Fruit fly (Drosophila melanogaster) whole organism, embryonic: Measurements from ENCODE around the gene CG42525.

ENCODE experiments used
- Abd-B ChIP-seq: fragments of 200-800 bp; sonication (Bioruptor generic); optimal IDR thresholded peaks from 2 replicates; lab custom pipeline; 2018; ENCODE audit warnings: missing biosample characterization, mild to moderate bottlenecking, missing genetic modification characterization, moderate library complexity
- B-H1 ChIP-seq: fragments of 200-800 bp; sonication (Bioruptor generic); IDR thresholded peaks from 3 replicates; pipeline ENCODE4 v1.3.6; 2022; ENCODE audit warnings: missing biosample characterization, missing genetic modification characterization
- BtbVII ChIP-seq: fragments of 200-800 bp; sonication (Bioruptor generic); optimal IDR thresholded peaks from 3 replicates; lab custom pipeline; 2017; ENCODE audit warnings: missing biosample characterization, mild to moderate bottlenecking, missing genetic modification characterization
- CG10366 ChIP-seq: fragments of 200-800 bp; sonication (Bioruptor generic); IDR thresholded peaks from 2 replicates; pipeline ENCODE4 v1.3.6; 2022; ENCODE audit warnings: missing biosample characterization, missing genetic modification characterization
- CG10543 ChIP-seq: fragments of 200-800 bp; sonication (Bioruptor generic); optimal IDR thresholded peaks from 3 replicates; lab custom pipeline; 2017; ENCODE audit warnings: missing biosample characterization, mild to moderate bottlenecking, missing genetic modification characterization, moderate library complexity
- CG10565 ChIP-seq: fragments of 200-800 bp; sonication (Bioruptor generic); optimal IDR thresholded peaks from 3 replicates; lab custom pipeline; 2016; ENCODE audit warnings: missing biosample characterization, mild to moderate bottlenecking, missing genetic modification characterization
- CG11093 ChIP-seq: fragments of 200-800 bp; sonication (Bioruptor generic); IDR thresholded peaks from 3 replicates; pipeline ENCODE4 v1.3.6; 2022; ENCODE audit warnings: missing biosample characterization, missing genetic modification characterization
- CG11247 ChIP-seq: fragments of 200-800 bp; sonication (Bioruptor generic); IDR thresholded peaks from 2 replicates; pipeline ENCODE4 v1.3.6; 2022; ENCODE audit warnings: missing biosample characterization, missing genetic modification characterization
- CG12659 ChIP-seq: fragments of 200-800 bp; sonication (Bioruptor generic); optimal IDR thresholded peaks from 3 replicates; lab custom pipeline; 2017; ENCODE audit warnings: mild to moderate bottlenecking, missing biosample characterization, missing genetic modification reagents, missing genetic modification characterization
- CG12744 ChIP-seq: fragments of 200-800 bp; sonication (Bioruptor generic); optimal IDR thresholded peaks from 2 replicates; lab custom pipeline; 2016; ENCODE audit warnings: missing biosample characterization, missing genetic modification characterization
- CG13287 ChIP-seq: fragments of 200-800 bp; sonication (Bioruptor generic); IDR thresholded peaks from 2 replicates; pipeline ENCODE4 v1.3.6; 2022; ENCODE audit warnings: missing biosample characterization, missing genetic modification characterization; ENCODE audit not compliant: partially characterized antibody
- CG15073 ChIP-seq: fragments of 200-800 bp; sonication (Bioruptor generic); optimal IDR thresholded peaks from 2 replicates; lab custom pipeline; 2016; ENCODE audit warnings: missing biosample characterization, missing genetic modification characterization
- CG1529 ChIP-seq: fragments of 200-800 bp; sonication (Bioruptor generic); optimal IDR thresholded peaks from 3 replicates; lab custom pipeline; 2018; ENCODE audit warnings: missing biosample characterization, missing genetic modification characterization
- CG15601 ChIP-seq: fragments of 200-800 bp; sonication (Bioruptor generic); optimal IDR thresholded peaks from 3 replicates; lab custom pipeline; 2019; ENCODE audit warnings: missing biosample characterization, mild to moderate bottlenecking, missing genetic modification characterization, moderate library complexity
- CG16863 ChIP-seq: fragments of 200-800 bp; sonication (Bioruptor generic); optimal IDR thresholded peaks from 3 replicates; lab custom pipeline; 2016; ENCODE audit warnings: missing biosample characterization, missing genetic modification characterization
- CG4730 ChIP-seq: fragments of 200-800 bp; sonication (Bioruptor generic); IDR thresholded peaks from 2 replicates; pipeline ENCODE4 v1.3.6; 2022; ENCODE audit warnings: missing biosample characterization, missing genetic modification characterization
- CG4820 ChIP-seq: fragments of 200-800 bp; sonication (Bioruptor generic); optimal IDR thresholded peaks from 3 replicates; lab custom pipeline; 2016; ENCODE audit warnings: missing biosample characterization, missing genetic modification characterization
- CG6765 ChIP-seq: fragments of 200-800 bp; sonication (Bioruptor generic); optimal IDR thresholded peaks from 3 replicates; lab custom pipeline; 2017; ENCODE audit warnings: missing biosample characterization, mild to moderate bottlenecking, missing genetic modification characterization
- CG6791 ChIP-seq: fragments of 200-800 bp; sonication (Bioruptor generic); IDR thresholded peaks from 3 replicates; pipeline ENCODE4 v1.3.6; 2022; ENCODE audit warnings: missing biosample characterization, missing genetic modification characterization; ENCODE audit not compliant: partially characterized antibody
- CG7987 ChIP-seq: fragments of 200-800 bp; sonication (Bioruptor generic); optimal IDR thresholded peaks from 2 replicates; lab custom pipeline; 2018; ENCODE audit warnings: missing biosample characterization, mild to moderate bottlenecking, missing genetic modification characterization, moderate library complexity
- CG9215 ChIP-seq: fragments of 200-800 bp; sonication (Bioruptor generic); IDR thresholded peaks from 2 replicates; pipeline ENCODE4 v1.3.6; 2022; ENCODE audit warnings: missing biosample characterization, missing genetic modification characterization
- CG9609 ChIP-seq: fragments of 200-800 bp; sonication (Bioruptor generic); optimal IDR thresholded peaks from 3 replicates; lab custom pipeline; 2016; ENCODE audit warnings: missing biosample characterization, missing genetic modification characterization
- Dbx ChIP-seq: fragments of 200-800 bp; sonication (Bioruptor generic); IDR thresholded peaks from 3 replicates; pipeline ENCODE4 v1.3.6; 2022; ENCODE audit warnings: missing biosample characterization, missing genetic modification characterization
- Deaf1 ChIP-seq: fragments of 200-800 bp; optimal IDR thresholded peaks from 3 replicates; lab custom pipeline; 2019; ENCODE audit warnings: missing biosample characterization, mild to moderate bottlenecking, missing genetic modification characterization, moderate library complexity
- Eip74EF ChIP-seq, 2 experiments: fragments of 200-800 bp in 1 of 2; fragments of >200 bp in 1 of 2; sonication (Bioruptor generic) in 1 of 2; optimal IDR thresholded peaks; 2 replicates each; lab custom pipeline; 2017 to 2019; ENCODE audit warnings: missing biosample characterization in 2 of 2, missing genetic modification characterization in 2 of 2, mild to moderate bottlenecking in 1 of 2, moderate library complexity in 1 of 2
- Ets97D ChIP-seq: fragments of 200-800 bp; sonication (Bioruptor generic); optimal IDR thresholded peaks from 3 replicates; lab custom pipeline; 2016; ENCODE audit warnings: missing biosample characterization, missing genetic modification characterization
- HLHmδ ChIP-seq: fragments of 200-800 bp; sonication (Bioruptor generic); optimal IDR thresholded peaks from 2 replicates; lab custom pipeline; 2018; ENCODE audit warnings: missing biosample characterization, mild to moderate bottlenecking, missing genetic modification characterization, moderate library complexity
- Hmx ChIP-seq: fragments of 200-800 bp; sonication (Bioruptor generic); optimal IDR thresholded peaks from 2 replicates; lab custom pipeline; 2016; ENCODE audit warnings: missing biosample characterization, missing genetic modification characterization
- Lhr ChIP-seq: fragments of 200-800 bp; sonication (Bioruptor generic); optimal IDR thresholded peaks from 3 replicates; lab custom pipeline; 2017; ENCODE audit warnings: mild to moderate bottlenecking, missing biosample characterization, missing genetic modification reagents, missing genetic modification characterization
- Meics ChIP-seq: fragments of 200-800 bp; sonication (Bioruptor generic); optimal IDR thresholded peaks from 2 replicates; lab custom pipeline; 2017; ENCODE audit warnings: missing biosample characterization, mild to moderate bottlenecking, missing genetic modification characterization
- NC2β ChIP-seq: fragments of 200-800 bp; sonication (Bioruptor generic); optimal IDR thresholded peaks from 2 replicates; lab custom pipeline; 2016; ENCODE audit warnings: missing biosample characterization, missing genetic modification characterization
- NFAT ChIP-seq: fragments of 200-800 bp; sonication (Bioruptor generic); IDR thresholded peaks from 2 replicates; pipeline ENCODE4 v1.3.6; 2022; ENCODE audit warnings: missing biosample characterization, missing genetic modification characterization
- Ravus ChIP-seq: fragments of 200-800 bp; sonication (Bioruptor generic); IDR thresholded peaks from 2 replicates; pipeline ENCODE4 v1.3.6; 2022; ENCODE audit warnings: missing biosample characterization, missing genetic modification characterization
- Rfx ChIP-seq: fragments of 200-800 bp; sonication (Bioruptor generic); IDR thresholded peaks from 2 replicates; pipeline ENCODE4 v1.3.6; 2022; ENCODE audit warnings: missing biosample characterization, missing genetic modification characterization
- Scr ChIP-seq: fragments of 200-800 bp; sonication (Bioruptor generic); IDR thresholded peaks from 2 replicates; pipeline ENCODE4 v1.3.6; 2022; ENCODE audit warnings: missing biosample characterization, missing genetic modification characterization; ENCODE audit not compliant: partially characterized antibody
- Sox102F ChIP-seq: fragments of 200-800 bp; sonication (Bioruptor generic); optimal IDR thresholded peaks from 2 replicates; lab custom pipeline; 2018; ENCODE audit warnings: missing biosample characterization, mild to moderate bottlenecking, missing genetic modification characterization, moderate library complexity
- bab2 ChIP-seq: fragments of 200-800 bp; sonication (Bioruptor generic); optimal IDR thresholded peaks from 2 replicates; lab custom pipeline; 2016; ENCODE audit warnings: missing biosample characterization, missing genetic modification characterization
- br ChIP-seq: fragments of >200 bp; optimal IDR thresholded peaks from 2 replicates; lab custom pipeline; 2017
- caup ChIP-seq: fragments of 200-800 bp; sonication (Bioruptor generic); optimal IDR thresholded peaks from 3 replicates; lab custom pipeline; 2017; ENCODE audit warnings: missing biosample characterization, mild to moderate bottlenecking, missing genetic modification characterization, moderate library complexity; ENCODE audit not compliant: severe bottlenecking
- eyg ChIP-seq: fragments of 200-800 bp; sonication (Bioruptor generic); optimal IDR thresholded peaks from 3 replicates; lab custom pipeline; 2016; ENCODE audit warnings: missing biosample characterization, missing genetic modification characterization
- gem ChIP-seq: fragments of 200-800 bp; sonication (Bioruptor generic); optimal IDR thresholded peaks from 2 replicates; lab custom pipeline; 2019; ENCODE audit warnings: missing biosample characterization, mild to moderate bottlenecking, missing genetic modification characterization, moderate library complexity
- mam ChIP-seq: fragments of 200-800 bp; sonication (Bioruptor generic); optimal IDR thresholded peaks from 3 replicates; lab custom pipeline; 2016; ENCODE audit warnings: missing biosample characterization, missing genetic modification characterization
- nmo ChIP-seq: fragments of 200-800 bp; sonication (Bioruptor generic); optimal IDR thresholded peaks from 2 replicates; lab custom pipeline; 2018; ENCODE audit warnings: missing biosample characterization, mild to moderate bottlenecking, missing genetic modification characterization, moderate library complexity
- pho ChIP-seq: fragments of 200-800 bp; sonication (Bioruptor generic); optimal IDR thresholded peaks from 2 replicates; lab custom pipeline; 2016; ENCODE audit warnings: missing biosample characterization, missing genetic modification characterization
- sc ChIP-seq, 3 experiments: fragments of >200 bp in 2 of 3; fragments of 200-800 bp in 1 of 3; sonication (Bioruptor generic) in 1 of 3; optimal IDR thresholded peaks; 2 replicates in 2 of 3; 3 replicates in 1 of 3; lab custom pipeline; 2017; ENCODE audit warnings: mild to moderate bottlenecking in 1 of 3, missing biosample characterization in 1 of 3, missing genetic modification characterization in 1 of 3, missing genetic modification reagents in 1 of 3
- sim ChIP-seq: fragments of 200-800 bp; sonication (Bioruptor generic); IDR thresholded peaks from 2 replicates; pipeline ENCODE4 v1.3.6; 2022; ENCODE audit warnings: missing biosample characterization, missing genetic modification characterization
- sima ChIP-seq: fragments of 200-800 bp; sonication (Bioruptor generic); optimal IDR thresholded peaks from 2 replicates; lab custom pipeline; 2016; ENCODE audit warnings: missing biosample characterization, missing genetic modification characterization
- sob ChIP-seq: fragments of 200-800 bp; sonication (Bioruptor generic); IDR thresholded peaks from 2 replicates; pipeline ENCODE4 v1.3.6; 2022; ENCODE audit warnings: missing biosample characterization, missing genetic modification characterization
- sug ChIP-seq: fragments of 200-800 bp; optimal IDR thresholded peaks from 2 replicates; lab custom pipeline; 2019; ENCODE audit warnings: missing biosample characterization, mild to moderate bottlenecking, missing genetic modification characterization, moderate library complexity
- zen2 ChIP-seq: fragments of 200-800 bp; sonication (Bioruptor generic); IDR thresholded peaks from 3 replicates; pipeline ENCODE4 v1.3.6; 2022; ENCODE audit warnings: missing biosample characterization, missing genetic modification characterization; ENCODE audit not compliant: partially characterized antibody

CG42525 gene

DNA sequence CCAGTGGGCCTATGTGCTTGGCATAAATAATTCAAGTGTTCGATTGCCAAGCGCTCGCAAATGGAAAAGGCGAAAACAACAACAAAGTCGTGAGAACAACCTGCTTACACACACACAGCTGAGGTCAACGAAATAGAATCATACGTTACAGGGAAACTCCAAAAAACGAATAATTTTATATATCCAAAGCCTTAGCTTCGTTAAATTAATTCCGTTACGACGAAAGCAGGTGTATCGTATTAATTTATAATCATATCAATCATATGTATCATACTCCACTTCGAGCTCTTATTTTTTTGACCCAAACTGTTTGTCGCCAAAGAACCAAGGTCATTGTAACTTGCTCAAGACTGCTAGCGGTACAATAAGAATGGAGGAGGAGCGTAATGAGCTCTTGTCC, 10.1 kb downstream of the CG42525 start (continued):
- TF ChIP-seq Ravus (GFP tag; lab: Robert Waterston, UW) (peak; percentile 53), br (lab: Kevin White, UChicago) (no peak), Scr (GFP tag; lab: Robert Waterston, UW) (no peak), sc (optimal IDR thresholded peaks at IDR 0.05; lab: Kevin White, UChicago) (no peak), sc (GFP tag; optimal IDR thresholded peaks at IDR 0.05; lab: Kevin White, UChicago) (peak; percentile 50), B-H1 (peak; percentile 90), CG12744 (peak; percentile 80), Ets97D (GFP tag; lab: Kevin White, UChicago) (peak; percentile 46), CG10366 (GFP tag; lab: Robert Waterston, UW) (peak; percentile 77), Lhr (GFP tag; lab: Kevin White, UChicago) (peak; percentile 34), caup (peak; percentile 86), CG15073 (GFP tag; lab: Kevin White, UChicago) (peak; percentile 40), eyg (GFP tag; lab: Kevin White, UChicago) (peak; percentile 78), CG15601 (tag; lab: Kevin White, UChicago) (no peak), CG11093 (peak; percentile 86), CG4820 (peak; percentile 87), CG10565 (peak; percentile 70), CG10543 (GFP tag; lab: Kevin White, UChicago) (peak; percentile 26), CG9609 (GFP tag; lab: Kevin White, UChicago) (peak; percentile 69), HLHmδ (GFP tag; lab: Kevin White, UChicago) (no peak), CG11247 (GFP tag; lab: Robert Waterston, UW) (peak; percentile 86), Deaf1 (no peak), Hmx (GFP tag; lab: Kevin White, UChicago) (no peak), gem (peak; percentile 93), NFAT (GFP tag; lab: Robert Waterston, UW) (peak; percentile 86), NC2β (peak; percentile 52), CG6765 (peak; percentile 84), CG16863 (peak; percentile 79), CG1529 (GFP tag; lab: Kevin White, UChicago) (peak; percentile 62), sima (GFP tag; lab: Kevin White, UChicago) (no peak), nmo (GFP tag; lab: Kevin White, UChicago) (peak; percentile 80), zen2 (GFP tag; lab: Robert Waterston, UW) (no peak), pho (peak; percentile 54), Abd-B (peak; percentile 48), sob (peak; percentile 89), Meics (peak; percentile 93), sim (GFP tag; lab: Robert Waterston, UW) (peak; percentile 78), CG7987 (GFP tag; lab: Kevin White, UChicago) (peak; percentile 78), CG9215 (GFP tag; lab: Robert Waterston, UW) (peak; percentile 81), Rfx (GFP tag; lab: Robert Waterston, UW) (peak; percentile 94), CG4730 (peak; percentile 82), sug (tag; lab: Kevin White, UChicago) (no peak), Eip74EF (GFP tag; optimal IDR thresholded peaks at IDR 0.05; lab: Kevin White, UChicago) (no peak), Dbx (GFP tag; lab: Robert Waterston, UW) (peak; percentile 84), CG12659 (GFP tag; lab: Kevin White, UChicago) (peak; percentile 81), bab2 (GFP tag; lab: Kevin White, UChicago) (peak; percentile 88), BtbVII (GFP tag; lab: Kevin White, UChicago) (peak; percentile 92), mam (peak; percentile 88), CG13287 (GFP tag; lab: Robert Waterston, UW) (no peak), Sox102F (peak; percentile 86), CG6791 (GFP tag; lab: Robert Waterston, UW) (no peak)
